Worm (Caenorhabditis elegans) whole organism, L4 larva: ENCODE measurements around the gene cit-1.2.
"Not testable (repeated sequence)": the region's sequence is repeated elsewhere in the genome, so short reads cannot be mapped to it uniquely, and the experiment has no call there.

Experiments used
- D1046.2 ChIP-seq: fragments of 200-800 bp; sonication (Bioruptor generic); IDR thresholded peaks from 2 replicates; pipeline ENCODE4 v1.3.6; 2022; ENCODE audit warnings: missing genetic modification characterization, missing compliant biosample characterization
- T26A8.4 ChIP-seq: fragments of 200-800 bp; sonication (Bioruptor generic); IDR thresholded peaks from 2 replicates; pipeline ENCODE4 v1.3.6; 2022; ENCODE audit warnings: missing genetic modification characterization, missing compliant biosample characterization
- Y105C5A.15 ChIP-seq: fragments of 200-800 bp; sonication (Bioruptor generic); IDR thresholded peaks from 2 replicates; pipeline ENCODE4 v1.3.6; 2022; ENCODE audit warnings: missing genetic modification characterization, missing compliant biosample characterization
- Y75B8A.6 ChIP-seq: fragments of 200-800 bp; sonication (Bioruptor generic); IDR thresholded peaks from 2 replicates; pipeline ENCODE4 v1.3.6; 2022; ENCODE audit warnings: missing genetic modification reagents, missing genetic modification characterization, missing compliant biosample characterization
- aha-1 ChIP-seq: fragments of 150-350 bp; peaks from one replicate; lab custom pipeline; 2014; ENCODE audit warnings: missing biosample characterization, missing genetic modification characterization
- ceh-28 ChIP-seq: fragments of 150-350 bp; optimal IDR thresholded peaks from 2 replicates; lab custom pipeline; 2014; ENCODE audit warnings: missing biosample characterization, missing genetic modification reagents, missing genetic modification characterization
- ceh-62 ChIP-seq: sonication (generic microtip); optimal IDR thresholded peaks from 2 replicates; lab custom pipeline; 2017; ENCODE audit warnings: missing biosample characterization, missing genetic modification characterization
- daf-19 ChIP-seq: fragments of 200-800 bp; sonication (Bioruptor generic); conservative IDR thresholded peaks from 2 replicates; pipeline ENCODE4 v1.3.6; 2022; ENCODE audit warnings: missing genetic modification characterization, missing compliant biosample characterization
- daf-8 ChIP-seq: fragments of 200-800 bp; sonication (Bioruptor generic); IDR thresholded peaks from 2 replicates; pipeline ENCODE4 v1.3.6; 2022; ENCODE audit warnings: missing genetic modification characterization, missing compliant biosample characterization
- dmd-8 ChIP-seq: fragments of 200-800 bp; sonication (Bioruptor generic); IDR thresholded peaks from 2 replicates; pipeline ENCODE4 v1.3.6; 2022; ENCODE audit warnings: missing genetic modification characterization, missing compliant biosample characterization
- duxl-1 ChIP-seq: sonication (generic microtip); optimal IDR thresholded peaks from 2 replicates; lab custom pipeline; 2016; ENCODE audit warnings: mild to moderate bottlenecking, missing genetic modification characterization, moderate library complexity, missing compliant biosample characterization; ENCODE audit not compliant: poor library complexity
- hlh-11 ChIP-seq: fragments of 200-800 bp; sonication (Bioruptor generic); optimal IDR thresholded peaks from 2 replicates; lab custom pipeline; 2018; ENCODE audit warnings: mild to moderate bottlenecking, missing genetic modification characterization, missing compliant biosample characterization
- jun-1 ChIP-seq: fragments of 150-350 bp; optimal IDR thresholded peaks from 2 replicates; lab custom pipeline; 2014; ENCODE audit warnings: missing biosample characterization, missing genetic modification reagents, missing genetic modification characterization
- lim-7 ChIP-seq: fragments of 200-800 bp; sonication (Bioruptor generic); IDR thresholded peaks from 2 replicates; pipeline ENCODE4 v1.3.6; 2022; ENCODE audit warnings: missing genetic modification characterization, missing compliant biosample characterization
- lin-1 ChIP-seq: fragments of 200-800 bp; sonication (Bioruptor generic); IDR thresholded peaks from 2 replicates; pipeline ENCODE4 v1.3.6; 2022; ENCODE audit warnings: missing genetic modification reagents, missing genetic modification characterization, missing compliant biosample characterization
- lin-29 ChIP-seq: fragments of 200-800 bp; sonication (Bioruptor generic); IDR thresholded peaks from 2 replicates; pipeline ENCODE4 v1.3.6; 2022; ENCODE audit warnings: missing genetic modification reagents, missing genetic modification characterization, missing compliant biosample characterization
- madf-5 ChIP-seq, 2 experiments: fragments of 200-800 bp; sonication (Bioruptor generic); IDR thresholded peaks; 2 replicates each; pipeline ENCODE4 v1.3.6; 2022; ENCODE audit warnings: missing compliant biosample characterization in 2 of 2, missing genetic modification characterization in 2 of 2
- mdl-1 ChIP-seq, 2 experiments: fragments of 150-350 bp in 1 of 2; sonication (generic microtip) in 1 of 2; optimal IDR thresholded peaks; 2 replicates each; lab custom pipeline; 2014 to 2017; ENCODE audit warnings: missing biosample characterization in 2 of 2, missing genetic modification characterization in 2 of 2
- nhr-28 ChIP-seq: fragments of 150-350 bp; optimal IDR thresholded peaks from 2 replicates; lab custom pipeline; 2014; ENCODE audit warnings: missing biosample characterization, missing genetic modification characterization
- nhr-76 ChIP-seq: fragments of 150-350 bp; optimal IDR thresholded peaks from 2 replicates; lab custom pipeline; 2014; ENCODE audit warnings: missing biosample characterization, missing genetic modification characterization
- pqm-1 ChIP-seq: sonication (generic microtip); optimal IDR thresholded peaks from 2 replicates; lab custom pipeline; 2017; ENCODE audit warnings: missing biosample characterization, missing genetic modification characterization
- rbr-2 ChIP-seq: sonication (generic microtip); optimal IDR thresholded peaks from 2 replicates; lab custom pipeline; 2016; ENCODE audit warnings: missing genotype, missing genetic modification characterization, missing compliant biosample characterization
- set-16 ChIP-seq: fragments of 200-800 bp; sonication (Bioruptor generic); IDR thresholded peaks from 2 replicates; pipeline ENCODE4 v1.3.6; 2022; ENCODE audit warnings: missing genetic modification reagents, missing genetic modification characterization, missing compliant biosample characterization
- snpc-1.2 ChIP-seq: fragments of 200-800 bp; sonication (Bioruptor generic); IDR thresholded peaks from 2 replicates; pipeline ENCODE4 v1.3.6; 2022; ENCODE audit warnings: missing genetic modification reagents, missing genetic modification characterization, missing compliant biosample characterization
- tag-97 ChIP-seq: fragments of 200-800 bp; sonication (Bioruptor generic); IDR thresholded peaks from 2 replicates; pipeline ENCODE4 v1.3.6; 2022; ENCODE audit warnings: missing genetic modification characterization, missing compliant biosample characterization
- tra-1 ChIP-seq: fragments of 200-800 bp; sonication (Bioruptor generic); IDR thresholded peaks from 2 replicates; pipeline ENCODE4 v1.3.6; 2022; ENCODE audit warnings: missing genetic modification reagents, missing genetic modification characterization, missing compliant biosample characterization
- zip-2 ChIP-seq: fragments of 150-350 bp; optimal IDR thresholded peaks from 2 replicates; lab custom pipeline; 2014; ENCODE audit warnings: missing biosample characterization, missing genetic modification characterization
- ztf-7 ChIP-seq: fragments of 150-350 bp; optimal IDR thresholded peaks from 2 replicates; lab custom pipeline; 2014; ENCODE audit warnings: missing biosample characterization, missing genetic modification characterization

The cit-1.2 gene

DNA sequence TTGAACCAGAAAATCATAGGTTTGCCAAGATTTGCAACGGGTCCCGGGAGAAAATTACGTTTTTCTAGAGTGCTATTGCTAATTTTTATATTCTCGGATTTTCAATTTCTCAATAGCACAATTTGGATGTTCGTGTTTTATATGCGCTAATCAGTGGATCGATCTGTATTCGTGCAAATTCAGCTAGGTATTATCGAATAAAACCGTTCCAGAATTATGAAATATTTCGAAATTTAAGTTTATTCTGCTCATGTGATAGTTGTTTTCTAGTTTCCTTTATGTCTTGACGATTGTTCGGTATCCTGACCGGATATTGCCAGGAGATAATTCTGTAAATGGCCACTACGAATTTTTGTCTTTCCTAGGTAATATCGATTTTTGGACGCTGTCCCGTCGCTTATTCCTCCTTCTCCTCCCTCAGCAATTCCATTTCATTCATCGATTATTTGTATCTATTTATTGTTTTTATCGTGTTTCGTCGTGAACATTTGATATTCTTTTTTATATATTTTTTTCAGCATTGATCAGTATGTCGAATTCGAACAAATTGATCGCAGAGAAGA, at the start of gene cit-1.2:
Gene cit-1.2, plus strand, starts transcription at position 513 of the 563 bp plus-strand sequence.
- peak; percentile 51 for TF ChIP-seq zip-2 (tag; lab: Kevin White, UChicago)
- TF ChIP-seq lin-1 (GFP tag; lab: Robert Waterston, UW) = no peak

DNA sequence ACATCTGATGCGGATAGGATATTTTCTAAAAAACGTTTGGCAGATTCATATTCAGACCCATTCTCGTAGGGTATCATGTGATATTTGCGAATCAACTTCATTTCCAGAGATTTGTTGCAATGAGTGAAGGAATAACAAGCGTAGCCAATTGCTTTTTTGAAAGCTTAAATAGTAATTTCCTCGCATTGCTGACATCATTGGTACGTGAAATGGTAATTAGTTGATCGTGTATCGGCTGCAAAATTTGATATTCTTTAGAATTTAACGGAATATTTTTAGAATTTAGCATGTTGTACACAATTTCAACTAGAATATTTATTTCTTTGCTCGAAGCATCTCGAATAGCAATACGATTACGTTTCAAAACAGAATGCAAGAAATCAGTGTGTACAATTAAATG, 47.9 kb upstream of the cit-1.2 start, which contains the start of gene F54H12.4:
Gene F54H12.4, minus strand, starts transcription at position 101 of the 400 bp plus-strand sequence.
- not testable (repeated sequence) for TF ChIP-seq lim-7 (GFP tag; lab: Robert Waterston, UW); ztf-7 (tag; lab: Kevin White, UChicago); hlh-11

DNA sequence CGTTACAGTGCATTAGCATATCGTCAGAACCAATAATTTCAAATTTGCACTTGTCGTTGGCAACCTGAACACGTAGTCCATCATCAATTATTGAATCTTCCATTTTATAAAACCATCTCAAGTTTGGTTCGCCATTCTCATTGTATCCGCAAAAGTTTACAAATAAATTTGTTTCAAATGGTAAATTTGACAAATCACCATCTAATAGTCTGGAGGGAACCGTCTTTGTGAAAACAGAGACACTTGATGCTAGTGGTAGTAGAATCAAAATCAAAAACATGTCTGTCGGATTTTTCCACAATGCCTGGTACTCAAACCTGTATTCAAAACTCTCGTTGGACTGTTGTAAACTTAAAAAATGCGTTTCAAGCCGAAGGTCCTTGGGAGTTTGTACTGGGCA, 46.3 kb upstream of the cit-1.2 start, which contains the start of gene F54H12.2:
Gene F54H12.2, plus strand, starts transcription at position 301 of the 400 bp plus-strand sequence.
- TF ChIP-seq pqm-1 (tag; lab: Kevin White, UChicago); daf-8 (GFP tag; lab: Robert Waterston, UW); tag-97 (GFP tag; lab: Robert Waterston, UW): not testable (repeated sequence)

DNA sequence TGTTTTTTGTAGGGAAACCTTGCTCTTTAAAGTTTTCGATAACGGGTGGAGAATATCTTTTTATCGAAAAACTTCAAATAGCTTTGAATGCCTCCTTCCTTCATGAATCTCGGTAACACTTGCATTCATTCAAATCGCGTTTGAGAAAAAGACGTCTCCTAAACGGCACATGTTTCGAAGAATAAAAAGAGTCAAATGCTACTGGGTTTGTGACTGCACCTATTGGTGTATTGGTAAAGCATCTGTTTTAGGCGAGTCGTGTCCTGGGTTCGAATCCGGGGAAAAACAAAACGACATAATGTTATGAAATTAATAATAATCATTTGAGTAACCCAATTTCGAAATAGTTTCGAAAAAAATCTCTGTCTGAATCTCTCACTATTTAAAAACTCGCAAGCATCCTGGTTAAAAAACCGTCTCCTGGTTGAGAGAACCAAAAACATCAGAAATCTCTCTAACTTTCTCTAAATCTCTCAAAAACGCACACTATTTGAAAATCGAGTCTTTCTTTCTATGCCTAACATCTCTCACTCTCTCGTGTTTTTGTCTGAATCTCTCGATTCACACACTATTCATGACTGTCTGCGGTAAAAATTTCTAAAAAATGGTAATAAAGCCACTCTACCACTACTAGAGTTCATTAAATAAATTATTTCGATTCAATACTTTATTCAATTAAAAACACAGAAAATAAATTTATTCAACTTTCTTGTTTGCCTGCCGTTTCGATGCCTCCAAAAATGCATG, 44.5 kb upstream of the cit-1.2 start:
- 0 out of 2 replicates have a peak, but pooled peaks have one; percentile 33 for TF ChIP-seq Y105C5A.15 (GFP tag; lab: Robert Waterston, UW)
- 0 out of 4 replicates have a peak, but pooled peaks of 1 of the 2 experiments have one; percentile 27 for TF ChIP-seq madf-5 (GFP tag; IDR thresholded peaks at IDR 0.05; lab: Robert Waterston, UW)
- TF ChIP-seq T26A8.4 (GFP tag; lab: Robert Waterston, UW) = 0 out of 2 replicates have a peak, but pooled peaks have one; percentile 15
- TF ChIP-seq dmd-8 (GFP tag; lab: Robert Waterston, UW) = peak; percentile 80
- peak; percentile 38 for TF ChIP-seq aha-1 (tag; lab: Kevin White, UChicago)
- 0 out of 2 replicates have a peak, but pooled peaks have one; percentile 50 for TF ChIP-seq lim-7 (GFP tag; lab: Robert Waterston, UW)

DNA sequence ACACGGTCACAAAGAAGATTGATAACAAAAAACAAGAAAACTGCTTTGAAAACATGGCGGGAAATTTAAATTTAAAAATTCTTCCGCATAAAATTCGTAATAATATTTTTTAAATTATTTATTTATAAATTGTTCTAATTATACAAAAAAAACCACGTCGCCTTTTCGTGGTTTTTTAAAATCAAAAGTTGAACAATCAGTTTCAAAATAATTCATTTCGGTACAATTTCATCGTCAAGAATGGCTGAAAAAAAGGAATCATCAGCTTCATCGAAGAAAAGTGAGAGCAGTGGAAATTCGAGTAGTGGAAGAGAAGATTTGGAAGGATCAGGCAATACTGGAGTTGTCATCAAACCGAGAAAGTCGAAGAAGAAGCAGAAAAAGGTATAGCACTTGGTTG, 41.5 kb upstream of the cit-1.2 start, which contains the start of the genes F54H12.8 and F54H12.7:
Gene F54H12.8, minus strand, starts transcription at position 101 of the 400 bp plus-strand sequence.
Gene F54H12.7, plus strand, starts transcription at position 229 of the 400 bp plus-strand sequence.
- no peak for TF ChIP-seq jun-1 (tag; lab: Kevin White, UChicago)
- no peak for TF ChIP-seq set-16 (GFP tag; lab: Robert Waterston, UW)
- no peak for TF ChIP-seq D1046.2 (GFP tag; lab: Robert Waterston, UW)
- no peak for TF ChIP-seq tra-1 (GFP tag; lab: Robert Waterston, UW)
- no peak for TF ChIP-seq Y75B8A.6 (GFP tag; lab: Robert Waterston, UW)
- no peak for TF ChIP-seq duxl-1
- no peak for TF ChIP-seq nhr-76
- TF ChIP-seq ceh-62 (tag; lab: Kevin White, UChicago) = no peak
- TF ChIP-seq nhr-28 (tag; lab: Kevin White, UChicago) = no peak
- TF ChIP-seq rbr-2 (tag; lab: Kevin White, UChicago) = no peak
- no peak for TF ChIP-seq mdl-1 (tag; optimal IDR thresholded peaks at IDR 0.05; lab: Kevin White, UChicago)
- TF ChIP-seq lin-29 (GFP tag; lab: Robert Waterston, UW) = no peak
- no peak for TF ChIP-seq daf-19 (GFP tag; lab: Robert Waterston, UW)

DNA sequence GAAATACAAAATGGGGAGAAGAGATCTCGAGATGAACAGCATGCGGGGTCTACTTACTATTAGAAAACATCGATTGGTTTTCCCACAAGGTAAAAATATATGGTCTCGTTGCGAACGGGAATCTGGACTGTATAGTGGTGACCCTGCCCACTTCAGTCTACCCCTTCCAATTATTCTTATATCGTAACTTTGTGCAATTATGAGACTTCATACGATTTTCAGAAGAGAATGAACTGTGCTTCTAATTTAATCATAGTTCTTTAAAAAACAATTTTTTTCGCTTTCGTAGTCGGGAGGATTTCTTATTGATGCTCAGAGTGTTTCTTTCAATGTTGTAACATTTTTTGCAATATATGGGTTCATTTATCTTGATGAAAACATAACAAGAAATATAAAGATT, 38.5 kb upstream of the cit-1.2 start, which contains the start of gene F54H12.5:
Gene F54H12.5, minus strand, starts transcription at position 101 of the 400 bp plus-strand sequence.
- TF ChIP-seq snpc-1.2 (GFP tag; lab: Robert Waterston, UW) (0 out of 2 replicates have a peak, but pooled peaks have one; percentile 29), ceh-28 (no peak)
